Worm (Caenorhabditis elegans): ENCODE data around the gene rcd-1.

Gene rcd-1

DNA sequence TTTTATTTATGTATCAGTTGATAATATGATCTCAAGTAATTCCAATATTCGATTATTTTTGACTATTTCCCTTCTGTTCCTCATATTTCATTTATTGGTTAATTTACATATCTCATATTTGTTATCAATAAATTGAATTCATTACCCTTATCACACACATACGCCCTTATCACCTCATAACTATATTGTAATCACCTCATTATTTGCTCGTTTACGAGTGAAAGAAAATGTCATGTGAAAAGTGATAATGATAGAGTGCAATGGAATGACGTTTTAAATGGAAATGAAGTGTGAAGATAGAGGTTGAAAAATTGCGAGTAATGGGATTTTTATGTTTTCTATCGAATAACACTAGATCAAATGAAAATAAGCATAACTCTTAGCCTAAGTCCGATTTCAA, 32.8 kb downstream of the rcd-1 start:
- no peak for TF ChIP-seq che-1 (tag; optimal IDR thresholded peaks at IDR 0.05)
- peak; percentile 53 for TF ChIP-seq pqm-1 (tag; optimal IDR thresholded peaks at IDR 0.05)
- TF ChIP-seq elt-2 (tag; optimal IDR thresholded peaks at IDR 0.05) = peak; percentile 99
- no peak for TF ChIP-seq C08G9.2 (tag; optimal IDR thresholded peaks at IDR 0.05)
- TF ChIP-seq rnt-1 (tag; optimal IDR thresholded peaks at IDR 0.05) = no peak
- no peak for TF ChIP-seq gmeb-2 (tag; optimal IDR thresholded peaks at IDR 0.05)

DNA sequence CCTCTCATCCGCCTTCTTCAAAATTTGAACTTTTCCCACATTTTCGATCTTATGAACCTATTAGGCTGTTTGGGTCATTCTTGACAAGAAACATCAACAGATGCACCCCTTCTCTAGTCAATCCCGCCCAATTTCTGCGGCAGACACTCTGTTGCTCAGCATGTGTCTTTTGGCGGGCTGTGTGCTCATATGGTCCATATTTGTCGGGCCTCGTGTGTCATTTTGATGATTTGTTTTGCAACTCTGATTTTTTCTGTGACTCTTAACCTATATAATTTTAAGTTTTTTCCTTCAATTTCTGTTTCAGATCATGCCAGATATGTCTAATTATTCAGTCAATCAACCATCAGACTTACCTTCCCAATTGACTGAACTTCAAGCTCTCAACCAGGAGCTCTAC, 33.5 kb downstream of the rcd-1 start, which contains the start of gene T24E12.13:
TSS of gene T24E12.13 (plus strand) at position 301 of the 400 bp plus-strand sequence.
- TF ChIP-seq hlh-13 (GFP tag; optimal IDR thresholded peaks at IDR 0.05) (no peak), F13H6.1 (tag; optimal IDR thresholded peaks at IDR 0.05) (no peak), nhr-11 (tag; optimal IDR thresholded peaks at IDR 0.05) (no peak), ets-4 (tag; optimal IDR thresholded peaks at IDR 0.05) (no peak), K09A11.1 (tag; optimal IDR thresholded peaks at IDR 0.05; ENCODE audit: insufficient read depth) (no peak), ceh-2 (tag; optimal IDR thresholded peaks at IDR 0.05) (no peak), nhr-232 (tag; optimal IDR thresholded peaks at IDR 0.05) (no peak), ztf-16 (tag; optimal IDR thresholded peaks at IDR 0.05) (no peak), sox-4 (tag; optimal IDR thresholded peaks at IDR 0.05) (no peak), ceh-45 (GFP tag; IDR thresholded peaks at IDR 0.05) (no peak), sox-2 (GFP tag; IDR thresholded peaks at IDR 0.05) (no peak)

DNA sequence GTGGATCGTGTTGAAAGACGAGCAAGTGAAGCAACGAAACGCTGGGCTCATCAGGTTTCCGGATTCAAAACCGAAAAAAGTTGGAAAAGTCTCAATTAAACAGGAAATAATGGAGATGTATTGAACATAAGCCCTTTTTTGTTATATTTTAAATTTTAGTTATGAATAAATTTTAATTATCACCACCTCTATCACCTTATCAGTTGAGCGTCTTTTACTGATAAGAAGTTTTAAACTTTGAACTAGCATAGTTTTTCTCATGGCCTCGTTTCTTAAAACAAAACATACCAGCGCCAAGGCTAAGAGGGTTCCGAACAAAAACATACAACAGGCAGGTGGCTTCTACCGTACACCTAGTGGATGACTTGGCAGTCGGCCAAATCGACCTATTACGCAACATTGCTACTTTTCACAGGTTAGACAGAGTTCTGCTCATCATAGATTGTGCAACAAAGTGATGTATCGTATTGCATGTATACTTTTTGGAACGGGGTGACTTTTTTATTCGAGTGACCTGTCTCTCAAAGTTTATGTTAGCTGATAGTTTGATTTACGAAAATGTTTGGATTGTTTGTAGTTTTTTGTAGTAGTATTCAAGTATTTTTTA, 34.8 kb downstream of the rcd-1 start:
- TF ChIP-seq ref-2 (tag; optimal IDR thresholded peaks at IDR 0.05) (no peak), K09A11.1 (tag; optimal IDR thresholded peaks at IDR 0.05; ENCODE audit: insufficient read depth) (no peak), T23F11.4 (GFP tag; optimal IDR thresholded peaks at IDR 0.05) (no peak), fkh-6 (tag; optimal IDR thresholded peaks at IDR 0.05) (no peak)

DNA sequence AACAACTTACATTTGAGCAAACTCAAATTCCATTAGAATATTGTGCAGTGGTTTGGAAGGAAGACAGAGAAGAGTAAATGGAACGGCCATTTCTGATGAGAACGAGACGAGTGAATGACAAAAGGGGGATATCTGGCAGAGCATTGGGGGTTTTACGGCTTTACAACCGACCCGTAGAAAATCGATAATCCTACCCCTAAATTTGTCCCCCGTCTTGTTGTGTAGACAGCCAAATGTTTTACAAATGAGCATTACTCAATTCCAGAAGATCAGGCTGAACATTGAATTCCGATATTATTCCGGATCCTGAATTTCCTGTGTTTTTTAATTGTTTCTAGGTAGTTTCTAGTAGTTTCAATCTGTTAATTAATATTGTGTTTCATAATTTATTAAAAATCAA, 39.6 kb downstream of the rcd-1 start, which contains the start of gene fbxb-99:
TSS of gene fbxb-99 (minus strand) at position 101 of the 400 bp plus-strand sequence.
- TF ChIP-seq K02D7.2 (tag; optimal IDR thresholded peaks at IDR 0.05) (no peak), ceh-2 (tag; optimal IDR thresholded peaks at IDR 0.05) (no peak), lim-6 (tag; optimal IDR thresholded peaks at IDR 0.05) (no peak), madf-2 (tag; optimal IDR thresholded peaks at IDR 0.05) (no peak), mec-3 (tag; optimal IDR thresholded peaks at IDR 0.05; ENCODE audit: borderline replicate concordance) (no peak), gmeb-2 (tag; optimal IDR thresholded peaks at IDR 0.05) (no peak), sox-2 (GFP tag; IDR thresholded peaks at IDR 0.05) (no peak), ceh-45 (GFP tag; IDR thresholded peaks at IDR 0.05) (no peak), pha-2 (tag; optimal IDR thresholded peaks at IDR 0.05) (no peak), eyg-1 (tag; optimal IDR thresholded peaks at IDR 0.05) (no peak), unc-86 (tag; optimal IDR thresholded peaks at IDR 0.05) (no peak), fkh-6 (tag; optimal IDR thresholded peaks at IDR 0.05) (no peak), unc-42 (tag; optimal IDR thresholded peaks at IDR 0.05) (no peak), ceh-22 (tag; optimal IDR thresholded peaks at IDR 0.05) (no peak), tbx-2 (tag; optimal IDR thresholded peaks at IDR 0.05) (no peak), dve-1 (tag; optimal IDR thresholded peaks at IDR 0.05) (no peak), pax-1 (tag; optimal IDR thresholded peaks at IDR 0.05) (no peak), unc-55 (GFP tag; optimal IDR thresholded peaks at IDR 0.05) (no peak), rnt-1 (tag; optimal IDR thresholded peaks at IDR 0.05) (no peak)

DNA sequence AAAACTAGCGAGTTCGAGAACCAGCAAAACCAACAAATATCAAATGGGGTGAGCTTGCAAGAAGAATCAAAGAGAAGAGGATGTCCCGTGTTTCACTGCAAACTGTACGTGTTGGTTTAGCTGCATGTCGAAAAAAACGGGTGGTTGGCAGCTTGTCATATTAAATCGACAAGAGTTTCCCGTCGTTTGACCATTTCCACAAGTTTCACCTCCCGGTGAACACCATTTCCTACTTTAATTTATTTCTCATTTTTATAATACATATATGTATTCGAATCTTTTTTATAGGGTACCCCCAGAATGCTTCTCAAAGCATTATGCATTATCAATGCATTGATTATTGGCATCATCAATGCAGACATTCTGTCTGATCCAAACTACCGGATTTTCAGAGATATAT, 41.6 kb downstream of the rcd-1 start, which contains the start of gene Y8A9A.2:
TSS of gene Y8A9A.2 (plus strand) at position 301 of the 400 bp plus-strand sequence.
- TF ChIP-seq ceh-19 (GFP tag; optimal IDR thresholded peaks at IDR 0.05) (no peak), Y22D7AL.16 (tag; optimal IDR thresholded peaks at IDR 0.05) (no peak), ttx-3 (tag; optimal IDR thresholded peaks at IDR 0.05) (no peak), pha-4 (tag; optimal IDR thresholded peaks at IDR 0.05) (no peak), dve-1 (tag; optimal IDR thresholded peaks at IDR 0.05) (no peak), K09A11.1 (tag; optimal IDR thresholded peaks at IDR 0.05; ENCODE audit: insufficient read depth) (no peak), che-1 (tag; optimal IDR thresholded peaks at IDR 0.05) (no peak), T23F11.4 (GFP tag; optimal IDR thresholded peaks at IDR 0.05) (no peak), elt-4 (tag; optimal IDR thresholded peaks at IDR 0.05) (no peak), ceh-22 (tag; optimal IDR thresholded peaks at IDR 0.05) (no peak), nhr-232 (tag; optimal IDR thresholded peaks at IDR 0.05) (no peak), K02D7.2 (tag; optimal IDR thresholded peaks at IDR 0.05) (no peak), elt-2 (tag; optimal IDR thresholded peaks at IDR 0.05) (no peak)
